Worm (Caenorhabditis elegans): ENCODE results near the gene hid-1.

Gene hid-1

DNA sequence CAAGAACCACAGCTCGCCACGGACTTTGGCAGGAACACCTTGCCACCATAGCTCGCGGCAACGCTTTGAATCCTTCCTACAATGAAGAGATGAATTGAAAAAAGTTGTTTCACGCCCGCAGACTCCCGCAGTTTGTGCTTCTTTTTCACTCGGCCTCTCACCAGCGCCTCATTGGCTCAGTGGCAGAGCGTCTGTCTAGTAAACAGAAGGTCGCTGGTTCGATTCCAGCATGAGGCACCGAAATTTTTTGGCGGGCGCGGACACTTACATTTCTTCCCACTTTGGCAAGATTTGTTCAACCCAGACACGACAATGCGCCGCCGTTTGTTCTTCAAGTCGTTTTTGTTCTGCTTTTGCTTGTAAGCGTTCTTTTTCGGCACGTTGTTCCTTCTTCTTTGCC lies 39.0 kb downstream of the hid-1 start:
- TF ChIP-seq pes-1 (GFP tag; IDR thresholded peaks at IDR 0.05) (peak; percentile 59), flt-1 (GFP tag; IDR thresholded peaks at IDR 0.05) (0 out of 2 replicates have a peak, but pooled peaks have one; percentile 29), tbx-11 (GFP tag; IDR thresholded peaks at IDR 0.05) (no peak; the same call in 1 of the 2 replicates)

DNA sequence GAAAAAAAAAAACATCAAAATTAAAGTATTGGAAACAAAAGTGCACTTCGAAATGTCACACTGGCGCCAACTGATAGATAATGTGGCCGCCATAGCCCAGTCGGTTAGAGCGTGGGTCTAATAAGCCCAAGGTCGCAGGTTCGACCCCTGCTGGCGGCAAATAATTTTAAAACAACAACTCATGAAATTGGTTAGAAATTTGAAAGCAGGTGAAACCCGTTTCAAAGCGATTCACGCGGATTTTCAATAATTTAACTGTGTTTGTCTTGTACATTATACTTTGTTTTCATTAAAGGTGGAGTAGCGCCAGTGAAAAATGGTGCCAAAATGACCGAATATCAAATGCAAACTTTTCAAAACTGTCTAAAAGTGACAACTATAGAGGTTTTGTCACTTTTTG lies 42.4 kb downstream of the hid-1 start:
- TF ChIP-seq aly-1 (tag; optimal IDR thresholded peaks at IDR 0.05) (no peak), F13C5.2 (tag; optimal IDR thresholded peaks at IDR 0.05) (no peak), hmbx-1 (tag; optimal IDR thresholded peaks at IDR 0.05) (no peak), pes-1 (GFP tag; IDR thresholded peaks at IDR 0.05) (no peak), B0310.2 (tag; optimal IDR thresholded peaks at IDR 0.05) (no peak), hmg-4 (GFP tag; optimal IDR thresholded peaks at IDR 0.05) (no peak), tra-4 (tag; optimal IDR thresholded peaks at IDR 0.05) (no peak), flt-1 (GFP tag; IDR thresholded peaks at IDR 0.05) (no peak), tbx-37 (GFP tag; conservative IDR thresholded peaks at IDR 0.05) (no peak), scrt-1 (GFP tag; IDR thresholded peaks at IDR 0.05) (no peak), hnd-1 (tag; optimal IDR thresholded peaks at IDR 0.05) (no peak), tbx-11 (GFP tag; IDR thresholded peaks at IDR 0.05) (no peak), ceh-13 (GFP tag; optimal IDR thresholded peaks at IDR 0.05) (no peak), ama-1 (optimal IDR thresholded peaks at IDR 0.05) (no peak), ceh-36 (tag; optimal IDR thresholded peaks at IDR 0.05) (no peak), ets-7 (tag; optimal IDR thresholded peaks at IDR 0.05) (no peak), sea-1 (GFP tag; conservative IDR thresholded peaks at IDR 0.05) (no peak)

DNA sequence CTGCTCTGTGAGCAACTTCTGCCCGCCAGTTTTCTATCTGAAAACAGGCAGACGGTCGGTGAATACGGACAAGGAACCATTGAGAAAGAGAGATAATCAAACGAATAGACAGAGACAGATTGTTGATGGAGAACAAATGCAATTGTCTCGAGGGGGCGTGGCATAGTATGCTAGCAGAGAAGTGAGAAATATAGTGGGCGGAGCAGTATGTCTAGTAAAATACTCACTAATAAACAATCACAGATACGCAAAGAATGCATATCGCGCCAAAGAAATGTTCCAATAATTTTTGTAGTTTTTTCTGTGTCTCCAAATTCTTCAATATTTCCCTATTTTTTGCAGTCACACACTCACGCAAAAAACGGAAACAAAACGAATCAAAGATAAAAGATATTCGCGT lies 43.5 kb downstream of the hid-1 start, which contains the start of gene tbc-12:
tbc-12 (minus strand) TSS at position 101 of the 400 bp plus-strand sequence.
- TF ChIP-seq hmbx-1 (tag; optimal IDR thresholded peaks at IDR 0.05) = no peak
- no peak for TF ChIP-seq tbx-37 (GFP tag; conservative IDR thresholded peaks at IDR 0.05)
- no peak for TF ChIP-seq aly-1 (tag; optimal IDR thresholded peaks at IDR 0.05)

DNA sequence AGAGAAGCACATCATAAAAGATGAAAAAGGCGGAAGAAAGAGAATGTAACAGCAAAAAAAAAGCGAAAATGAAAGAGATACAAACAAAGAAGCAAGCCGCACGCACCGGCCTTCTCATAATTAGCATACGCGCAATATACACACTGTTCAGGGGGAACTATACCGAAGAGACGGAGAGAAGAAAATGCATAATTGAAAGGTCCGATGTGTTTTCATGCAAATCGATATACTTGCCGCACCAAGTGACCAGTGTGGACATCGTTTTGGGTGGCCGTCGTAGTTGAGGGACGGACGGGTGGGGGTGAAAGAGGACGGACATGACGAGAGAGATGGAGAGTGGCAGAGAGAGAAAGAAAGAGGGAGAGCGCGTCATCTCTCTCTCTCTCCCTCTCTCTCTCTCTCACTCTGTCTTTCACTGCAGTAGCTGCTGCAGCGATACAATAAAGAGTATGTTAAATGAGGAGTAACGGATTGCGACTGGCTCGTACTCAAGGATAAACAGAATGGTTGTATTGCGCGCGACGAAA lies 47.5 kb downstream of the hid-1 start:
- no peak for TF ChIP-seq tbx-37 (GFP tag; conservative IDR thresholded peaks at IDR 0.05)
- peak; percentile 64 for TF ChIP-seq F13C5.2 (tag; optimal IDR thresholded peaks at IDR 0.05)
- TF ChIP-seq aly-1 (tag; optimal IDR thresholded peaks at IDR 0.05) = peak; percentile 51
- TF ChIP-seq ama-1 (optimal IDR thresholded peaks at IDR 0.05) = no peak
- no peak for TF ChIP-seq scrt-1 (GFP tag; IDR thresholded peaks at IDR 0.05)
- no peak; the same call in 1 of the 2 replicates for TF ChIP-seq pes-1 (GFP tag; IDR thresholded peaks at IDR 0.05)
- peak; percentile 83 for TF ChIP-seq hmg-4 (GFP tag; optimal IDR thresholded peaks at IDR 0.05)
- TF ChIP-seq ceh-36 (tag; optimal IDR thresholded peaks at IDR 0.05) = no peak
- TF ChIP-seq ets-7 (tag; optimal IDR thresholded peaks at IDR 0.05) = peak; percentile 46
- no peak for TF ChIP-seq tra-4 (tag; optimal IDR thresholded peaks at IDR 0.05)
- TF ChIP-seq B0310.2 (tag; optimal IDR thresholded peaks at IDR 0.05) = peak; percentile 25

DNA sequence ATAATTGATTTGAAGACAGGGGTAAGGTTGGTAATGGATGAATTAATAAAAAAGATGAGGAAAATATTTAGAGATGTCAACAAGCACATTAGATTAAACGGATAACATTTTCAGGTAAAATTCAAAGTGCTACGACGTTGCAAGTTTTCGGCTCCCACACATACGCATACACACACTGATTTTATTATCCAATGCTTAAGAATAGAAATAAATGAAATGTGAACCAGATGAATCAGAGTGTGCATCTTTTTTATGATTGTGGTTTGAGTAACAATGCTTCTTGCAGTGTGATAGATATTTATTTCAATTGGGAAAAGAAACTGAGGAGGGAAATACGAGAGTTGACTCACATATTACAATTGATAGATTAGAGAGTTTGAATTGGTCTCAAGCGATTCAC lies 49.9 kb downstream of the hid-1 start:
- TF ChIP-seq scrt-1 (GFP tag; IDR thresholded peaks at IDR 0.05) (no peak), sea-1 (GFP tag; conservative IDR thresholded peaks at IDR 0.05) (no peak), ama-1 (optimal IDR thresholded peaks at IDR 0.05) (no peak), flt-1 (GFP tag; IDR thresholded peaks at IDR 0.05) (no peak), hmg-4 (GFP tag; optimal IDR thresholded peaks at IDR 0.05) (no peak), tra-4 (tag; optimal IDR thresholded peaks at IDR 0.05) (no peak), hnd-1 (tag; optimal IDR thresholded peaks at IDR 0.05) (no peak), F13C5.2 (tag; optimal IDR thresholded peaks at IDR 0.05) (no peak), pes-1 (GFP tag; IDR thresholded peaks at IDR 0.05) (no peak), tbx-37 (GFP tag; conservative IDR thresholded peaks at IDR 0.05) (no peak), aly-1 (tag; optimal IDR thresholded peaks at IDR 0.05) (no peak), ets-7 (tag; optimal IDR thresholded peaks at IDR 0.05) (no peak), ceh-13 (GFP tag; optimal IDR thresholded peaks at IDR 0.05) (no peak), hmbx-1 (tag; optimal IDR thresholded peaks at IDR 0.05) (no peak)

DNA sequence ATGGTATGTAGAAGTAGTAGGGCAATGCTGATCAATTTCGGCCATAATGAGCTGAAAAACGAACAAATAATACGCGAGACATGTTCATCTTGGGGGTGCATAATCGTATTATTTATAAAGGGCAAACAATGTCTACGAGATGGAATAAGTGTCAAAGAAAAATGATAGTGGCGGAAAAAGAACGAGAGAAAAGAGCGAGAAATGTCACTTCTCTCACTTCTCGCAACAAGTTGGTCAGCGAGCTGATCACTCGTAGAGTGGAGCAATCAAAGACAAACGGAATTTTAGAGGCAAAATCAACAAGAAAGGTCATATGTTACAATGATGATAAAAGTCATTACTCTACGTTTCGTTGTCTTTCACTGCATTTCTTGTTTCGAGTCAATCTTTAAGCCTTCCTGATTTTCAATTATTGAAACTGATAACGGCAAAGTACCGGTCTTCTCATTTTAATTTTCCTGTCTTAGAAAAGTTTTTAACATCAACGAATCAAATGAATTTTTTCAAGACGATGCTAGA lies 52.2 kb downstream of the hid-1 start, which contains the start of gene F52H2.3:
F52H2.3 (minus strand) TSS at position 51 of the 519 bp plus-strand sequence.
- TF ChIP-seq B0310.2 (tag; optimal IDR thresholded peaks at IDR 0.05) (no peak), tbx-11 (GFP tag; IDR thresholded peaks at IDR 0.05) (no peak), flt-1 (GFP tag; IDR thresholded peaks at IDR 0.05) (no peak), hnd-1 (tag; optimal IDR thresholded peaks at IDR 0.05) (no peak), sea-1 (GFP tag; conservative IDR thresholded peaks at IDR 0.05) (no peak), scrt-1 (GFP tag; IDR thresholded peaks at IDR 0.05) (no peak), ama-1 (optimal IDR thresholded peaks at IDR 0.05) (no peak), tra-4 (tag; optimal IDR thresholded peaks at IDR 0.05) (no peak), ets-7 (tag; optimal IDR thresholded peaks at IDR 0.05) (no peak), pes-1 (GFP tag; IDR thresholded peaks at IDR 0.05) (no peak), ceh-13 (GFP tag; optimal IDR thresholded peaks at IDR 0.05) (no peak), aly-1 (tag; optimal IDR thresholded peaks at IDR 0.05) (no peak), hmg-4 (GFP tag; optimal IDR thresholded peaks at IDR 0.05) (no peak), ceh-36 (tag; optimal IDR thresholded peaks at IDR 0.05) (no peak), F13C5.2 (tag; optimal IDR thresholded peaks at IDR 0.05) (no peak), hmbx-1 (tag; optimal IDR thresholded peaks at IDR 0.05) (no peak), tbx-37 (GFP tag; conservative IDR thresholded peaks at IDR 0.05) (no peak)

DNA sequence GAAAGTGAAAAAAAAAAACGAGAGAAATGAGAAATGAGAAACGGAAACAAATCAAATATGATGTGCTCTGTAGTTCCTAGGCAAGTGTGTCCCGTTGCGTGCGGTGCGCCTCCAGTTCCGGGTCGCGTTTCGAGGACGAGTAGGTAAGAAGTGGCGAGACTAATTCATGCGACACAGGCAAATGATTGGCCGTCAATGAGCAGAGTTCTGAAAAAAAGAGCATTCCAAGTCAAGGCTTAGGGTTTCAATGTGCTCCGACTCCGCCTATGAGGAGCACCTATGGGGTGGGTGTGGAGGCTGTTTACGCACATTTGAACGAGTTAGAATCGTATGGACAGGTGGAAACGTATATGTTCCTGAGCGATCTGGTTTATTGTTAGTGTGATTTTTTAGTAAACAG lies 54.5 kb downstream of the hid-1 start:
- TF ChIP-seq sea-1 (GFP tag; conservative IDR thresholded peaks at IDR 0.05) (no peak), tra-4 (tag; optimal IDR thresholded peaks at IDR 0.05) (no peak), scrt-1 (GFP tag; IDR thresholded peaks at IDR 0.05) (no peak), ceh-36 (tag; optimal IDR thresholded peaks at IDR 0.05) (no peak), aly-1 (tag; optimal IDR thresholded peaks at IDR 0.05) (no peak), flt-1 (GFP tag; IDR thresholded peaks at IDR 0.05) (no peak), hmbx-1 (tag; optimal IDR thresholded peaks at IDR 0.05) (no peak), tbx-37 (GFP tag; conservative IDR thresholded peaks at IDR 0.05) (no peak), ets-7 (tag; optimal IDR thresholded peaks at IDR 0.05) (no peak)

All from whole organism, early embryonic.